Worm (Caenorhabditis elegans) whole organism, L4 larva: ENCODE measurements around the gene Y47D7A.17.

Experiments
- D1046.2 ChIP-seq: fragments of 200-800 bp; sonication (Bioruptor generic); IDR thresholded peaks from 2 replicates; pipeline ENCODE4 v1.3.6; 2022; ENCODE audit warnings: missing genetic modification characterization, missing compliant biosample characterization
- T26A8.4 ChIP-seq: fragments of 200-800 bp; sonication (Bioruptor generic); IDR thresholded peaks from 2 replicates; pipeline ENCODE4 v1.3.6; 2022; ENCODE audit warnings: missing genetic modification characterization, missing compliant biosample characterization
- Y105C5A.15 ChIP-seq: fragments of 200-800 bp; sonication (Bioruptor generic); IDR thresholded peaks from 2 replicates; pipeline ENCODE4 v1.3.6; 2022; ENCODE audit warnings: missing genetic modification characterization, missing compliant biosample characterization
- Y5F2A.4 ChIP-seq: fragments of 200-800 bp; sonication (Bioruptor generic); optimal IDR thresholded peaks from 2 replicates; lab custom pipeline; 2018; ENCODE audit warnings: mild to moderate bottlenecking, missing genetic modification characterization, missing compliant biosample characterization
- ZK546.5 ChIP-seq, 2 experiments: sonication (generic microtip); optimal IDR thresholded peaks; 2 replicates each; lab custom pipeline; 2017; ENCODE audit warnings: missing biosample characterization in 2 of 2, missing genetic modification characterization in 2 of 2
- aly-2 ChIP-seq: sonication (generic microtip); optimal IDR thresholded peaks from 2 replicates; lab custom pipeline; 2018; ENCODE audit warnings: missing biosample characterization, missing genetic modification characterization
- arid-1 ChIP-seq: fragments of 200-800 bp; sonication (Bioruptor generic); conservative IDR thresholded peaks from 2 replicates; pipeline ENCODE4 v1.3.6; 2022; ENCODE audit warnings: missing genetic modification reagents, missing genetic modification characterization, missing compliant biosample characterization
- ceh-32 ChIP-seq: sonication (generic microtip); optimal IDR thresholded peaks from 2 replicates; lab custom pipeline; 2016; ENCODE audit warnings: mild to moderate bottlenecking, missing genetic modification characterization, missing compliant biosample characterization; ENCODE audit not compliant: poor library complexity
- ceh-82 ChIP-seq: sonication (generic microtip); optimal IDR thresholded peaks from 2 replicates; lab custom pipeline; 2017; ENCODE audit warnings: missing biosample characterization, missing genetic modification characterization
- ces-1 ChIP-seq: fragments of 150-350 bp; sonication (generic microtip); optimal IDR thresholded peaks from 4 replicates; lab custom pipeline; 2014; ENCODE audit warnings: missing biosample characterization, missing genetic modification reagents, missing genetic modification characterization
- ctbp-1 ChIP-seq: fragments of 200-800 bp; sonication (Bioruptor generic); IDR thresholded peaks from 2 replicates; pipeline ENCODE4 v1.3.6; 2022; ENCODE audit warnings: missing genetic modification reagents, missing genetic modification characterization, missing compliant biosample characterization
- daf-16 ChIP-seq, 3 experiments: sonication (generic microtip); optimal IDR thresholded peaks; 2 replicates each; lab custom pipeline; 2016 to 2017; ENCODE audit warnings: missing genetic modification characterization in 3 of 3, missing genetic modification reagents in 3 of 3, mild to moderate bottlenecking in 2 of 3, missing compliant biosample characterization in 2 of 3, missing biosample characterization in 1 of 3, moderate library complexity in 1 of 3
- daf-19 ChIP-seq: fragments of 200-800 bp; sonication (Bioruptor generic); conservative IDR thresholded peaks from 2 replicates; pipeline ENCODE4 v1.3.6; 2022; ENCODE audit warnings: missing genetic modification characterization, missing compliant biosample characterization
- daf-8 ChIP-seq: fragments of 200-800 bp; sonication (Bioruptor generic); IDR thresholded peaks from 2 replicates; pipeline ENCODE4 v1.3.6; 2022; ENCODE audit warnings: missing genetic modification characterization, missing compliant biosample characterization
- dmd-6 ChIP-seq: fragments of 200-800 bp; sonication (Bioruptor generic); IDR thresholded peaks from 2 replicates; pipeline ENCODE4 v1.3.6; 2022; ENCODE audit warnings: missing genetic modification reagents, missing genetic modification characterization, missing compliant biosample characterization
- dmd-9 ChIP-seq: fragments of 200-800 bp; sonication (Bioruptor generic); IDR thresholded peaks from 2 replicates; pipeline ENCODE4 v1.3.6; 2022; ENCODE audit warnings: missing genetic modification reagents, missing genetic modification characterization, missing compliant biosample characterization
- dpl-1 ChIP-seq: fragments of 150-350 bp; optimal IDR thresholded peaks from 2 replicates; lab custom pipeline; 2014; ENCODE audit warnings: missing biosample characterization, missing genetic modification reagents, missing genetic modification characterization
- duxl-1 ChIP-seq: sonication (generic microtip); optimal IDR thresholded peaks from 2 replicates; lab custom pipeline; 2016; ENCODE audit warnings: mild to moderate bottlenecking, missing genetic modification characterization, moderate library complexity, missing compliant biosample characterization; ENCODE audit not compliant: poor library complexity
- egl-27 ChIP-seq: sonication (generic microtip); optimal IDR thresholded peaks from 3 replicates; lab custom pipeline; 2017; ENCODE audit warnings: missing biosample characterization, missing genetic modification reagents, missing genetic modification characterization
- egl-43 ChIP-seq: fragments of 200-800 bp; sonication (Bioruptor generic); IDR thresholded peaks from 2 replicates; pipeline ENCODE4 v1.3.6; 2022; ENCODE audit warnings: missing genetic modification reagents, missing genetic modification characterization, missing compliant biosample characterization
- hlh-30 ChIP-seq: sonication (generic microtip); optimal IDR thresholded peaks from 2 replicates; lab custom pipeline; 2017; ENCODE audit warnings: antibody characterized with exemption, mild to moderate bottlenecking, missing genetic modification characterization, missing compliant biosample characterization; ENCODE audit not compliant: insufficient read depth
- hmg-1.1 ChIP-seq: fragments of 200-800 bp; sonication (Bioruptor generic); IDR thresholded peaks from 2 replicates; pipeline ENCODE4 v1.3.6; 2022; ENCODE audit warnings: missing genetic modification reagents, missing genetic modification characterization, missing compliant biosample characterization
- jun-1 ChIP-seq: fragments of 150-350 bp; optimal IDR thresholded peaks from 2 replicates; lab custom pipeline; 2014; ENCODE audit warnings: missing biosample characterization, missing genetic modification reagents, missing genetic modification characterization
- lin-13 ChIP-seq: fragments of 150-350 bp; optimal IDR thresholded peaks from 2 replicates; lab custom pipeline; 2014; ENCODE audit warnings: missing biosample characterization, missing genetic modification reagents, missing genetic modification characterization
- lin-29 ChIP-seq: fragments of 200-800 bp; sonication (Bioruptor generic); IDR thresholded peaks from 2 replicates; pipeline ENCODE4 v1.3.6; 2022; ENCODE audit warnings: missing genetic modification reagents, missing genetic modification characterization, missing compliant biosample characterization
- lin-39 ChIP-seq: fragments of 150-350 bp; optimal IDR thresholded peaks from 2 replicates; lab custom pipeline; 2014; ENCODE audit warnings: missing biosample characterization, missing genetic modification reagents, missing genetic modification characterization
- lsy-2 ChIP-seq, 2 experiments: fragments of 150-350 bp in 1 of 2; sonication (generic microtip) in 1 of 2; optimal IDR thresholded peaks; 2 replicates each; lab custom pipeline; 2014 to 2017; ENCODE audit warnings: missing biosample characterization in 2 of 2, missing genetic modification characterization in 2 of 2
- madf-5 ChIP-seq, 2 experiments: fragments of 200-800 bp; sonication (Bioruptor generic); IDR thresholded peaks; 2 replicates each; pipeline ENCODE4 v1.3.6; 2022; ENCODE audit warnings: missing compliant biosample characterization in 2 of 2, missing genetic modification characterization in 2 of 2
- mep-1 ChIP-seq: fragments of 150-350 bp; sonication (generic microtip); optimal IDR thresholded peaks from 3 replicates; lab custom pipeline; 2014; ENCODE audit warnings: missing biosample characterization, missing genetic modification characterization
- mes-2 ChIP-seq: sonication (generic microtip); optimal IDR thresholded peaks from 2 replicates; lab custom pipeline; 2016; ENCODE audit warnings: missing genotype, mild to moderate bottlenecking, missing genetic modification characterization, missing compliant biosample characterization; ENCODE audit not compliant: poor library complexity, severe bottlenecking
- mxl-2 ChIP-seq: fragments of 200-800 bp; sonication (Bioruptor generic); conservative IDR thresholded peaks from 2 replicates; pipeline ENCODE4 v1.3.6; 2022; ENCODE audit warnings: missing genetic modification reagents, missing genetic modification characterization, missing compliant biosample characterization
- mxl-3 ChIP-seq: fragments of 200-800 bp; sonication (Bioruptor generic); optimal IDR thresholded peaks from 2 replicates; lab custom pipeline; 2018; ENCODE audit warnings: mild to moderate bottlenecking, missing genetic modification characterization, missing compliant biosample characterization
- nhr-10 ChIP-seq: fragments of 150-350 bp; optimal IDR thresholded peaks from 2 replicates; lab custom pipeline; 2014; ENCODE audit warnings: missing biosample characterization, missing genetic modification characterization
- nhr-102 ChIP-seq: sonication (generic microtip); optimal IDR thresholded peaks from 2 replicates; lab custom pipeline; 2016; ENCODE audit warnings: mild to moderate bottlenecking, missing genetic modification characterization, moderate library complexity, missing compliant biosample characterization
- nhr-11 ChIP-seq: fragments of 150-350 bp; optimal IDR thresholded peaks from 2 replicates; lab custom pipeline; 2014; ENCODE audit warnings: missing biosample characterization, missing genetic modification characterization
- nhr-111 ChIP-seq: fragments of 200-800 bp; sonication (Bioruptor generic); optimal IDR thresholded peaks from 2 replicates; lab custom pipeline; 2018; ENCODE audit warnings: mild to moderate bottlenecking, missing genetic modification characterization, missing compliant biosample characterization
- nhr-42 ChIP-seq: fragments of 200-800 bp; sonication (Bioruptor generic); IDR thresholded peaks from 2 replicates; pipeline ENCODE4 v1.3.6; 2022; ENCODE audit warnings: missing genetic modification characterization, missing compliant biosample characterization
- nhr-76 ChIP-seq: fragments of 150-350 bp; optimal IDR thresholded peaks from 2 replicates; lab custom pipeline; 2014; ENCODE audit warnings: missing biosample characterization, missing genetic modification characterization
- nhr-77 ChIP-seq: fragments of 150-350 bp; optimal IDR thresholded peaks from 2 replicates; lab custom pipeline; 2014; ENCODE audit warnings: missing biosample characterization, missing genetic modification characterization
- php-3 ChIP-seq: fragments of 200-800 bp; sonication (Bioruptor generic); IDR thresholded peaks from 2 replicates; pipeline ENCODE4 v1.3.6; 2022; ENCODE audit warnings: missing genetic modification reagents, missing genetic modification characterization, missing compliant biosample characterization
- saeg-2 ChIP-seq: fragments of 200-800 bp; sonication (Bioruptor generic); IDR thresholded peaks from 2 replicates; pipeline ENCODE4 v1.3.6; 2022; ENCODE audit warnings: missing genetic modification reagents, missing genetic modification characterization, missing compliant biosample characterization
- skn-1 ChIP-seq: fragments of 150-350 bp; optimal IDR thresholded peaks from 2 replicates; lab custom pipeline; 2014; ENCODE audit warnings: missing biosample characterization, missing genetic modification characterization
- snpc-1.2 ChIP-seq: fragments of 200-800 bp; sonication (Bioruptor generic); IDR thresholded peaks from 2 replicates; pipeline ENCODE4 v1.3.6; 2022; ENCODE audit warnings: missing genetic modification reagents, missing genetic modification characterization, missing compliant biosample characterization
- spr-3 ChIP-seq: fragments of 200-800 bp; sonication (Bioruptor generic); optimal IDR thresholded peaks from 2 replicates; lab custom pipeline; 2018; ENCODE audit warnings: mild to moderate bottlenecking, missing genetic modification characterization, missing compliant biosample characterization
- tag-97 ChIP-seq: fragments of 200-800 bp; sonication (Bioruptor generic); IDR thresholded peaks from 2 replicates; pipeline ENCODE4 v1.3.6; 2022; ENCODE audit warnings: missing genetic modification characterization, missing compliant biosample characterization
- zfp-2 ChIP-seq: sonication (generic microtip); optimal IDR thresholded peaks from 2 replicates; lab custom pipeline; 2016; ENCODE audit warnings: mild to moderate bottlenecking, missing genetic modification characterization, missing compliant biosample characterization
- zfp-3 ChIP-seq: fragments of 200-800 bp; sonication (Bioruptor generic); conservative IDR thresholded peaks from 2 replicates; pipeline ENCODE4 v1.3.6; 2022; ENCODE audit warnings: missing genetic modification reagents, missing genetic modification characterization, missing compliant biosample characterization
- zip-11 ChIP-seq: fragments of 200-800 bp; sonication (Bioruptor generic); IDR thresholded peaks from 2 replicates; pipeline ENCODE4 v1.3.6; 2022; ENCODE audit warnings: missing genetic modification characterization, missing compliant biosample characterization
- zip-2 ChIP-seq: fragments of 150-350 bp; optimal IDR thresholded peaks from 2 replicates; lab custom pipeline; 2014; ENCODE audit warnings: missing biosample characterization, missing genetic modification characterization
- ztf-11 ChIP-seq: fragments of 150-350 bp; optimal IDR thresholded peaks from 2 replicates; lab custom pipeline; 2014; ENCODE audit warnings: missing biosample characterization, missing genetic modification characterization
- ztf-7 ChIP-seq: fragments of 150-350 bp; optimal IDR thresholded peaks from 2 replicates; lab custom pipeline; 2014; ENCODE audit warnings: missing biosample characterization, missing genetic modification characterization

Y47D7A.17 gene

DNA sequence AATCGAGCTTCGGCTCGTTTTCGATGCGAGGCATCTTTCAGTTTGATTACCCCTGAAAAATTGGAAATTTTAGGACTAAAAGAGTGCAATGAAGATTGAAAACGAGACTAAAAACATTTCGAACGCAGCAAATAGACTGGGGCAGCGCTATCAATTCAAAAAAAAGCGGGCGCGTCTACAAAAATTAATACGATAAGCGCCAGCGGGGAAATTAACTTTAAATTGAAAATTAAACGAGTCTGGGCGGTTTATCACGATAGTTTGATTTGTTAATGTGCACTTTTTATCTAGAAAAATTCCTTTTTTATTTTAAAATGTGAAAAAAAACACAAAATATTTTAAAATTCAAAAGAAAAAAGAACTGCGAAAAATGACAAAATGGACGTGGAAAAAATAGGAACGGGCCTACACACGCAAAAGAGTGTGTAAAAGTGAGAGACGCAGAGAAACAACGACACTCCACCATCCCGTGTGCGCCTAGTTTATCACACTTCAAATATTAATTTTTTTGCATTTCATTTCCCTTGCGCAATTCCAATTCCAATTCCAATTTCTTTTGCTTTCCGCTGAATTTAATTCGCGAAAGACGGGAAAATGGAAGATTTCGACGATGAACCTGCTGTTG is 40.2 kb downstream of the Y47D7A.17 start, which contains the start of the genes gmpr-1 and fipp-1 (continued):
- TF ChIP-seq daf-16 (GFP tag; optimal IDR thresholded peaks at IDR 0.05; lab: Kevin White, UChicago) = no peak
- TF ChIP-seq daf-16 (tag; optimal IDR thresholded peaks at IDR 0.05; lab: Kevin White, UChicago) = no peak
- TF ChIP-seq nhr-42 (GFP tag; lab: Robert Waterston, UW) = no peak
- TF ChIP-seq hmg-1.1 (GFP tag; lab: Robert Waterston, UW) = peak; percentile 53
- TF ChIP-seq mep-1 = no peak
- no peak for TF ChIP-seq nhr-111 (GFP tag; lab: Kevin White, UChicago)
- TF ChIP-seq zip-11 (GFP tag; lab: Robert Waterston, UW) = no peak
- TF ChIP-seq Y105C5A.15 (GFP tag; lab: Robert Waterston, UW) = no peak
- no peak for TF ChIP-seq jun-1 (tag; lab: Kevin White, UChicago)
- TF ChIP-seq nhr-11 (tag; lab: Kevin White, UChicago) = no peak
- TF ChIP-seq tag-97 (GFP tag; lab: Robert Waterston, UW) = no peak
- TF ChIP-seq lin-29 = no peak
- TF ChIP-seq aly-2 (tag; lab: Kevin White, UChicago) = no peak
- TF ChIP-seq ceh-32 = no peak
- TF ChIP-seq Y5F2A.4 = no peak
- no peak for TF ChIP-seq ctbp-1 (GFP tag; lab: Robert Waterston, UW)
- no peak for TF ChIP-seq daf-8 (GFP tag; lab: Robert Waterston, UW)
- peak; percentile 67 for TF ChIP-seq dpl-1
- no peak for TF ChIP-seq ztf-7
- no peak for TF ChIP-seq ceh-82 (tag; lab: Kevin White, UChicago)
- TF ChIP-seq ztf-11 (tag; lab: Kevin White, UChicago) = no peak
- TF ChIP-seq T26A8.4 (GFP tag; lab: Robert Waterston, UW) = no peak
- TF ChIP-seq ZK546.5 (tag; optimal IDR thresholded peaks at IDR 0.05; lab: Kevin White, UChicago) = no peak
- no peak for TF ChIP-seq zfp-2 (tag; lab: Kevin White, UChicago)
- peak in 1 of 2 experiments; percentile 73 for TF ChIP-seq lsy-2 (tag; optimal IDR thresholded peaks at IDR 0.05; lab: Kevin White, UChicago)
- no peak for TF ChIP-seq D1046.2 (GFP tag; lab: Robert Waterston, UW)
- TF ChIP-seq zfp-3 (GFP tag; lab: Robert Waterston, UW) = no peak
- no peak for TF ChIP-seq egl-43 (GFP tag; lab: Robert Waterston, UW)
- no peak for TF ChIP-seq daf-19 (GFP tag; lab: Robert Waterston, UW)
- no peak for TF ChIP-seq php-3 (GFP tag; lab: Robert Waterston, UW)
- no peak for TF ChIP-seq nhr-76
- TF ChIP-seq lin-13 (GFP tag; lab: Kevin White, UChicago) = no peak
- TF ChIP-seq nhr-10 (tag; lab: Kevin White, UChicago) = no peak
- no peak for TF ChIP-seq mxl-3 (GFP tag; lab: Kevin White, UChicago)
- no peak for TF ChIP-seq dmd-6 (GFP tag; lab: Robert Waterston, UW)
- TF ChIP-seq duxl-1 (tag; lab: Kevin White, UChicago) = no peak
- no peak for TF ChIP-seq madf-5 (GFP tag; IDR thresholded peaks at IDR 0.05; lab: Robert Waterston, UW)
- no peak for TF ChIP-seq saeg-2 (GFP tag; lab: Robert Waterston, UW)
- TF ChIP-seq arid-1 (GFP tag; lab: Robert Waterston, UW) = no peak
- no peak for TF ChIP-seq dmd-9 (GFP tag; lab: Robert Waterston, UW)
- TF ChIP-seq hlh-30 (tag; lab: Kevin White, UChicago) = peak; percentile 42
- no peak for TF ChIP-seq spr-3 (GFP tag; lab: Kevin White, UChicago)
- no peak for TF ChIP-seq lin-39
- TF ChIP-seq zip-2 (tag; lab: Kevin White, UChicago) = no peak
- TF ChIP-seq nhr-102 (tag; lab: Kevin White, UChicago) = no peak
- TF ChIP-seq snpc-1.2 (GFP tag; lab: Robert Waterston, UW) = no peak
- TF ChIP-seq skn-1 = no peak
- TF ChIP-seq egl-27 (tag; lab: Kevin White, UChicago) = no peak
- no peak for TF ChIP-seq mxl-2
- no peak for TF ChIP-seq nhr-77 (tag; lab: Kevin White, UChicago)
- peak; percentile 60 for TF ChIP-seq mes-2 (tag; lab: Kevin White, UChicago)
- no peak for TF ChIP-seq ces-1 (GFP tag; lab: Kevin White, UChicago)
